Fruit fly (Drosophila melanogaster) whole organism, embryonic: ENCODE measurements around the gene RtcB.

Experiments used
- ATbp ChIP-seq: fragments of 200-800 bp; sonication (Bioruptor generic); optimal IDR thresholded peaks from 2 replicates; lab custom pipeline; 2017; ENCODE audit warnings: missing biosample characterization, mild to moderate bottlenecking, missing genetic modification characterization, missing genetic modification reagents
- BtbVII ChIP-seq: fragments of 200-800 bp; sonication (Bioruptor generic); optimal IDR thresholded peaks from 3 replicates; lab custom pipeline; 2017; ENCODE audit warnings: missing biosample characterization, mild to moderate bottlenecking, missing genetic modification characterization
- CG11456 ChIP-seq: fragments of 200-800 bp; sonication (Bioruptor generic); IDR thresholded peaks from 3 replicates; pipeline ENCODE4 v1.3.6; 2022; ENCODE audit warnings: missing biosample characterization, missing genetic modification characterization
- CG12155 ChIP-seq: fragments of 200-800 bp; sonication (Bioruptor generic); optimal IDR thresholded peaks from 3 replicates; lab custom pipeline; 2016; ENCODE audit warnings: missing biosample characterization, missing genetic modification characterization
- CG13296 ChIP-seq: fragments of 200-800 bp; sonication (Bioruptor generic); optimal IDR thresholded peaks from 3 replicates; lab custom pipeline; 2018; ENCODE audit warnings: missing biosample characterization, mild to moderate bottlenecking, missing genetic modification characterization
- CG14860 ChIP-seq: fragments of 200-800 bp; sonication (Bioruptor generic); IDR thresholded peaks from 3 replicates; pipeline ENCODE4 v1.3.6; 2022; ENCODE audit warnings: missing biosample characterization, missing genetic modification characterization; ENCODE audit not compliant: partially characterized antibody
- CG16863 ChIP-seq: fragments of 200-800 bp; sonication (Bioruptor generic); optimal IDR thresholded peaks from 3 replicates; lab custom pipeline; 2016; ENCODE audit warnings: missing biosample characterization, missing genetic modification characterization
- CG17186 ChIP-seq: fragments of 200-800 bp; sonication (Bioruptor generic); optimal IDR thresholded peaks from 3 replicates; lab custom pipeline; 2017; ENCODE audit warnings: missing biosample characterization, missing genetic modification reagents, missing genetic modification characterization
- CG17802 ChIP-seq: fragments of 200-800 bp; sonication (Bioruptor generic); optimal IDR thresholded peaks from 2 replicates; lab custom pipeline; 2018; ENCODE audit warnings: missing biosample characterization, mild to moderate bottlenecking, missing genetic modification characterization, moderate library complexity
- CG2678 ChIP-seq: fragments of 200-800 bp; sonication (Bioruptor generic); optimal IDR thresholded peaks from 3 replicates; lab custom pipeline; 2019; ENCODE audit warnings: missing biosample characterization, mild to moderate bottlenecking, missing genetic modification characterization, moderate library complexity
- CG2712 ChIP-seq: fragments of 200-800 bp; optimal IDR thresholded peaks from 3 replicates; lab custom pipeline; 2019; ENCODE audit warnings: missing biosample characterization, mild to moderate bottlenecking, missing genetic modification characterization, moderate library complexity
- CG31224 ChIP-seq: fragments of 200-800 bp; sonication (Bioruptor generic); IDR thresholded peaks from 2 replicates; pipeline ENCODE4 v1.3.6; 2022; ENCODE audit warnings: missing biosample characterization, missing genetic modification characterization
- CG5180 ChIP-seq: fragments of 200-800 bp; sonication (Bioruptor generic); optimal IDR thresholded peaks from 3 replicates; lab custom pipeline; 2017; ENCODE audit warnings: missing biosample characterization, missing genetic modification characterization, mild to moderate bottlenecking, moderate library complexity, missing genetic modification reagents
- CG6689 ChIP-seq: fragments of 200-800 bp; sonication (Bioruptor generic); IDR thresholded peaks from 2 replicates; pipeline ENCODE4 v1.3.6; 2022; ENCODE audit warnings: missing biosample characterization, missing genetic modification characterization
- CG7839 ChIP-seq: fragments of 200-800 bp; sonication (Bioruptor generic); optimal IDR thresholded peaks from 3 replicates; lab custom pipeline; 2018; ENCODE audit warnings: missing biosample characterization, mild to moderate bottlenecking, missing genetic modification characterization, moderate library complexity
- CG7928 ChIP-seq: fragments of 200-800 bp; sonication (Bioruptor generic); optimal IDR thresholded peaks from 2 replicates; lab custom pipeline; 2017; ENCODE audit warnings: missing biosample characterization, mild to moderate bottlenecking, missing genetic modification characterization
- CG8281 ChIP-seq: fragments of 200-800 bp; sonication (Bioruptor generic); optimal IDR thresholded peaks from 2 replicates; lab custom pipeline; 2018; ENCODE audit warnings: missing biosample characterization, mild to moderate bottlenecking, missing genetic modification characterization, moderate library complexity
- CG8290 ChIP-seq, 3 experiments: fragments of 200-800 bp; sonication (Bioruptor generic); optimal IDR thresholded peaks; 2 replicates each; lab custom pipeline; 2016 to 2019; ENCODE audit warnings: missing biosample characterization in 3 of 3, missing genetic modification characterization in 3 of 3, mild to moderate bottlenecking in 2 of 3, moderate library complexity in 1 of 3
- CG8478 ChIP-seq: fragments of >200 bp; optimal IDR thresholded peaks from 2 replicates; lab custom pipeline; 2018
- CG8765 ChIP-seq: fragments of 200-800 bp; sonication (Bioruptor generic); IDR thresholded peaks from 2 replicates; pipeline ENCODE4 v1.3.6; 2022; ENCODE audit warnings: missing biosample characterization, missing genetic modification characterization
- Dip2 ChIP-seq: fragments of 200-800 bp; sonication (Bioruptor generic); IDR thresholded peaks from 2 replicates; pipeline ENCODE4 v1.3.6; 2022; ENCODE audit warnings: missing biosample characterization, missing genetic modification characterization
- E2f1 ChIP-seq: fragments of 200-800 bp; sonication (Bioruptor generic); IDR thresholded peaks from 2 replicates; pipeline ENCODE4 v1.3.6; 2022; ENCODE audit warnings: missing biosample characterization, missing genetic modification characterization
- Gsc ChIP-seq: fragments of 200-800 bp; sonication (Bioruptor generic); IDR thresholded peaks from 2 replicates; pipeline ENCODE4 v1.3.6; 2022; ENCODE audit warnings: missing biosample characterization, missing genetic modification characterization
- Hand ChIP-seq: fragments of 200-800 bp; sonication (Bioruptor generic); optimal IDR thresholded peaks from 2 replicates; lab custom pipeline; 2017; ENCODE audit warnings: mild to moderate bottlenecking, missing biosample characterization, missing genetic modification reagents, missing genetic modification characterization
- Lim3 ChIP-seq: fragments of 200-800 bp; sonication (Bioruptor generic); IDR thresholded peaks from 2 replicates; pipeline ENCODE4 v1.3.6; 2022; ENCODE audit warnings: missing biosample characterization, missing genetic modification characterization
- Nf-YA ChIP-seq: fragments of 200-800 bp; sonication (Bioruptor generic); IDR thresholded peaks from 2 replicates; pipeline ENCODE4 v1.3.6; 2022; ENCODE audit warnings: missing biosample characterization, missing genetic modification characterization
- Opbp ChIP-seq: fragments of 200-800 bp; sonication (Bioruptor generic); IDR thresholded peaks from 3 replicates; pipeline ENCODE4 v1.3.6; 2022; ENCODE audit warnings: missing biosample characterization, missing genetic modification characterization; ENCODE audit not compliant: partially characterized antibody
- al ChIP-seq: fragments of 200-800 bp; sonication (Bioruptor generic); IDR thresholded peaks from 2 replicates; pipeline ENCODE4 v1.3.6; 2022; ENCODE audit warnings: missing biosample characterization, missing genetic modification characterization
- caup ChIP-seq: fragments of 200-800 bp; sonication (Bioruptor generic); optimal IDR thresholded peaks from 3 replicates; lab custom pipeline; 2017; ENCODE audit warnings: missing biosample characterization, mild to moderate bottlenecking, missing genetic modification characterization, moderate library complexity; ENCODE audit not compliant: severe bottlenecking
- cg ChIP-seq: fragments of 200-800 bp; sonication (Bioruptor generic); optimal IDR thresholded peaks from 3 replicates; lab custom pipeline; 2019; ENCODE audit warnings: missing biosample characterization, mild to moderate bottlenecking, missing genetic modification characterization, moderate library complexity
- chif ChIP-seq, 2 experiments: fragments of 200-800 bp; sonication (Bioruptor generic); optimal IDR thresholded peaks; 3 replicates each; lab custom pipeline; 2016; ENCODE audit warnings: missing biosample characterization in 2 of 2, missing genetic modification characterization in 2 of 2
- corto ChIP-seq: fragments of 200-800 bp; sonication (Bioruptor generic); optimal IDR thresholded peaks from 2 replicates; lab custom pipeline; 2016; ENCODE audit warnings: missing biosample characterization, mild to moderate bottlenecking, missing genetic modification characterization, moderate library complexity
- cwo ChIP-seq: fragments of 200-800 bp; sonication (Bioruptor generic); optimal IDR thresholded peaks from 3 replicates; lab custom pipeline; 2017; ENCODE audit warnings: missing biosample characterization, missing genetic modification characterization, mild to moderate bottlenecking, moderate library complexity, missing genetic modification reagents
- dati ChIP-seq: fragments of 200-800 bp; sonication (Bioruptor generic); IDR thresholded peaks from 2 replicates; pipeline ENCODE4 v1.3.6; 2022; ENCODE audit warnings: missing biosample characterization, missing genetic modification characterization
- fd96Cb ChIP-seq: fragments of 200-800 bp; sonication (Bioruptor generic); optimal IDR thresholded peaks from 2 replicates; lab custom pipeline; 2018; ENCODE audit warnings: missing biosample characterization, mild to moderate bottlenecking, missing genetic modification characterization, moderate library complexity
- grau ChIP-seq: fragments of 200-800 bp; optimal IDR thresholded peaks from 3 replicates; lab custom pipeline; 2019; ENCODE audit warnings: missing biosample characterization, mild to moderate bottlenecking, missing genetic modification characterization, moderate library complexity
- gsb ChIP-seq: fragments of 200-800 bp; sonication (Bioruptor generic); IDR thresholded peaks from 2 replicates; pipeline ENCODE4 v1.3.6; 2022; ENCODE audit warnings: missing biosample characterization, missing genetic modification characterization
- gsb-n ChIP-seq: fragments of 200-800 bp; sonication (Bioruptor generic); optimal IDR thresholded peaks from 3 replicates; lab custom pipeline; 2018; ENCODE audit warnings: missing biosample characterization, mild to moderate bottlenecking, missing genetic modification characterization
- klu ChIP-seq: fragments of 200-800 bp; sonication (Bioruptor generic); IDR thresholded peaks from 2 replicates; pipeline ENCODE4 v1.3.6; 2022; ENCODE audit warnings: missing biosample characterization, missing genetic modification characterization
- lab ChIP-seq: fragments of 200-800 bp; sonication (Bioruptor generic); optimal IDR thresholded peaks from 3 replicates; lab custom pipeline; 2017; ENCODE audit warnings: missing biosample characterization, missing genetic modification characterization, mild to moderate bottlenecking, moderate library complexity, missing genetic modification reagents
- lbe ChIP-seq: fragments of 200-800 bp; sonication (Bioruptor generic); optimal IDR thresholded peaks from 2 replicates; lab custom pipeline; 2016; ENCODE audit warnings: missing biosample characterization, mild to moderate bottlenecking, missing genetic modification characterization
- lola ChIP-seq, 3 experiments: fragments of >200 bp in 2 of 3; fragments of 200-800 bp in 1 of 3; sonication (Bioruptor generic) in 1 of 3; optimal IDR thresholded peaks; 2 replicates each; lab custom pipeline; 2017 to 2019; ENCODE audit warnings: missing biosample characterization in 3 of 3, missing genetic modification characterization in 3 of 3, mild to moderate bottlenecking in 1 of 3, moderate library complexity in 1 of 3
- pita ChIP-seq: fragments of 200-800 bp; sonication (Bioruptor generic); optimal IDR thresholded peaks from 2 replicates; lab custom pipeline; 2017; ENCODE audit warnings: missing biosample characterization, mild to moderate bottlenecking, missing genetic modification characterization
- slou ChIP-seq: fragments of 200-800 bp; sonication (Bioruptor generic); optimal IDR thresholded peaks from 3 replicates; lab custom pipeline; 2016; ENCODE audit warnings: missing biosample characterization, missing genetic modification characterization
- sqz ChIP-seq: fragments of 200-800 bp; sonication (Bioruptor generic); optimal IDR thresholded peaks from 3 replicates; lab custom pipeline; 2018; ENCODE audit warnings: missing biosample characterization, mild to moderate bottlenecking, missing genetic modification characterization
- trh ChIP-seq: fragments of 200-800 bp; sonication (Bioruptor generic); optimal IDR thresholded peaks from 2 replicates; lab custom pipeline; 2016; ENCODE audit warnings: missing biosample characterization, missing genetic modification characterization
- usp ChIP-seq: fragments of >200 bp; optimal IDR thresholded peaks from 2 replicates; lab custom pipeline; 2017; ENCODE audit warnings: missing biosample characterization, missing genetic modification characterization
- wdn ChIP-seq: fragments of 200-800 bp; sonication (Bioruptor generic); IDR thresholded peaks from 2 replicates; pipeline ENCODE4 v1.3.6; 2022; ENCODE audit warnings: missing biosample characterization, missing genetic modification characterization

RtcB gene

DNA sequence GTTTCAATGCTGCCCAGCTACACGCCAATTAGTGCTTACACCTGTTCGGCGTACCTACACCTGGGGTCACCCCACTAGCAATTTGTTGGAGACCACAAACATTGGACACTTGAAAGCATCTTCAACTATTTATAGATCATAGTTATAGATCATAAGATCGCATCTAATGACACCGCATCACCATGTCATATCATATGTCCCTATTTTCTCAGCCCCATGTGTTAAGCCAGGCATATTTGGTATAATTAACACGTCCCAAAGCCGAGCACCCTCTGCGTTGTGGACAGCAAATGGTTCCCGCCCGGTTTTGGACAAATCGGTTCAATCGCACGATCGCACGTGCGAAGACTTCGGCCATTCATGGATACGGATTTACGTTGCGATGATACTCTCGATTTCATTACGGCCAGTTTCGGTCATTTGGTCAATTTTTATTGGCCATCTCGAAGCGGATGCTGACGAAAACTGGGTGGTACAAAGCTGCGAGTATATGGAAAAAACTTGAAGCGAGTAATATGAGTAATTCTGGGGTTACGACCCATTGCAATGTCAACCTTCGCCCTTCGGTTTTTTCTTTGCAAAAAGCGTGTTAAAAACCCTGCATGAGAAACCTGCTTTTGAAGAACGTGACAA, 9.3 kb downstream of the RtcB start (continued):
- TF ChIP-seq gsb-n (tag; lab: Kevin White, UChicago), result peak; percentile 89
- TF ChIP-seq CG2712 (tag; lab: Kevin White, UChicago), result peak; percentile 75
- peak; percentile 89 for TF ChIP-seq cwo
- no peak for TF ChIP-seq CG8478
- TF ChIP-seq pita, result no peak
- TF ChIP-seq CG17186 (GFP tag; lab: Kevin White, UChicago), result no peak
- peak; percentile 69 for TF ChIP-seq caup (GFP tag; lab: Kevin White, UChicago)
- TF ChIP-seq usp, result no peak
- peak; percentile 91 for TF ChIP-seq Nf-YA
- TF ChIP-seq CG6689 (GFP tag; lab: Robert Waterston, UW), result peak; percentile 74
- TF ChIP-seq grau (tag; lab: Kevin White, UChicago), result peak; percentile 83
- peak; percentile 46 for TF ChIP-seq BtbVII (GFP tag; lab: Kevin White, UChicago)
- peak; percentile 6 for TF ChIP-seq CG17802 (tag; lab: Kevin White, UChicago)
- peak; percentile 74 for TF ChIP-seq fd96Cb (tag; lab: Kevin White, UChicago)
- TF ChIP-seq wdn (GFP tag; lab: Robert Waterston, UW), result peak; percentile 86
- peak; percentile 66; the same call in 1 of the 2 replicates for TF ChIP-seq Lim3 (GFP tag; lab: Robert Waterston, UW)
- peak; percentile 62 for TF ChIP-seq CG12155 (GFP tag; lab: Kevin White, UChicago)
- TF ChIP-seq CG31224, result peak; percentile 22; the same call in 1 of the 2 replicates
- TF ChIP-seq CG7928 (GFP tag; lab: Kevin White, UChicago), result peak; percentile 24
- peak; percentile 71; the same call in 1 of the 3 replicates for TF ChIP-seq CG11456 (GFP tag; lab: Robert Waterston, UW)
- TF ChIP-seq klu (GFP tag; lab: Robert Waterston, UW), result peak; percentile 32; the same call in 1 of the 2 replicates
- 0 out of 2 replicates have a peak, but pooled peaks have one; percentile 36 for TF ChIP-seq Gsc
- TF ChIP-seq trh (GFP tag; lab: Kevin White, UChicago), result peak; percentile 25
- TF ChIP-seq lab (GFP tag; lab: Kevin White, UChicago), result peak; percentile 87
- peak; percentile 76 for TF ChIP-seq ATbp (GFP tag; lab: Kevin White, UChicago)
- TF ChIP-seq sqz, result peak; percentile 18
- TF ChIP-seq lbe, result no peak
- no peak for TF ChIP-seq slou
- TF ChIP-seq dati (GFP tag; lab: Robert Waterston, UW), result no peak; the same call in 1 of the 2 replicates
- TF ChIP-seq CG13296 (GFP tag; lab: Kevin White, UChicago), result peak; percentile 56
- TF ChIP-seq Hand (GFP tag; lab: Kevin White, UChicago), result no peak
- TF ChIP-seq CG2678, result peak; percentile 85
- peak; percentile 62 for TF ChIP-seq al (GFP tag; lab: Robert Waterston, UW)
- TF ChIP-seq chif (GFP tag; optimal IDR thresholded peaks at IDR 0.05; lab: Kevin White, UChicago), result peak; percentile 54 to 89
- TF ChIP-seq CG8290 (GFP tag; optimal IDR thresholded peaks at IDR 0.05; lab: Kevin White, UChicago), result peak; percentile 62
- TF ChIP-seq CG8290 (tag; optimal IDR thresholded peaks at IDR 0.05; lab: Kevin White, UChicago), result peak in 1 of 2 experiments; percentile 98
- TF ChIP-seq gsb (GFP tag; lab: Robert Waterston, UW), result peak; percentile 52
- TF ChIP-seq corto (GFP tag; lab: Kevin White, UChicago), result no peak
- TF ChIP-seq CG16863, result peak; percentile 89
- no peak for TF ChIP-seq CG14860 (GFP tag; lab: Robert Waterston, UW)
- TF ChIP-seq E2f1, result peak; percentile 27; the same call in 1 of the 2 replicates
- peak in 1 of 3 experiments; percentile 68 for TF ChIP-seq lola (GFP tag; optimal IDR thresholded peaks at IDR 0.05; lab: Kevin White, UChicago)
- TF ChIP-seq CG7839 (tag; lab: Kevin White, UChicago), result peak; percentile 83
- TF ChIP-seq Opbp (GFP tag; lab: Robert Waterston, UW), result no peak
- TF ChIP-seq Dip2, result no peak
- peak; percentile 81 for TF ChIP-seq CG8281 (tag; lab: Kevin White, UChicago)
- TF ChIP-seq CG8765 (GFP tag; lab: Robert Waterston, UW), result no peak
- peak; percentile 37 for TF ChIP-seq CG5180 (GFP tag; lab: Kevin White, UChicago)
- no peak for TF ChIP-seq cg (GFP tag; lab: Kevin White, UChicago)
